Worm (Caenorhabditis elegans) whole organism, late embryonic: Measurements from ENCODE around the gene W06E11.1.

Source experiments
- C08G9.2 ChIP-seq: sonication (generic microtip); optimal IDR thresholded peaks from 2 replicates; lab custom pipeline; 2016; ENCODE audit warnings: mild to moderate bottlenecking, missing genetic modification characterization, moderate library complexity, missing compliant biosample characterization
- K09A11.1 ChIP-seq: sonication (generic microtip); optimal IDR thresholded peaks from 2 replicates; lab custom pipeline; 2017; ENCODE audit warnings: antibody characterized with exemption, mild to moderate bottlenecking, missing genetic modification characterization, missing compliant biosample characterization; ENCODE audit not compliant: insufficient read depth
- T23F11.4 ChIP-seq: fragments of 200-800 bp; sonication (Bioruptor generic); optimal IDR thresholded peaks from 2 replicates; lab custom pipeline; 2018; ENCODE audit warnings: mild to moderate bottlenecking, missing genetic modification characterization, missing compliant biosample characterization
- ahr-1 ChIP-seq: sonication (generic microtip); optimal IDR thresholded peaks from 2 replicates; lab custom pipeline; 2016; ENCODE audit warnings: missing genetic modification characterization, missing compliant biosample characterization
- ceh-14 ChIP-seq: sonication (generic microtip); optimal IDR thresholded peaks from 2 replicates; lab custom pipeline; 2016; ENCODE audit warnings: missing genotype, missing genetic modification characterization, missing compliant biosample characterization
- ceh-19 ChIP-seq: fragments of 200-800 bp; sonication (Bioruptor generic); optimal IDR thresholded peaks from 2 replicates; lab custom pipeline; 2018; ENCODE audit warnings: mild to moderate bottlenecking, missing genetic modification characterization, missing compliant biosample characterization
- ceh-22 ChIP-seq: sonication (generic microtip); optimal IDR thresholded peaks from 2 replicates; lab custom pipeline; 2017; ENCODE audit warnings: missing biosample characterization, missing genetic modification characterization
- ceh-24 ChIP-seq: sonication (generic microtip); optimal IDR thresholded peaks from 2 replicates; lab custom pipeline; 2016; ENCODE audit warnings: mild to moderate bottlenecking, missing genetic modification characterization, missing compliant biosample characterization
- ceh-30 ChIP-seq: fragments of 150-350 bp; optimal IDR thresholded peaks from 2 replicates; lab custom pipeline; 2014; ENCODE audit warnings: missing biosample characterization, missing genetic modification characterization
- ceh-34 ChIP-seq: sonication (generic microtip); optimal IDR thresholded peaks from 2 replicates; lab custom pipeline; 2016; ENCODE audit warnings: mild to moderate bottlenecking, missing genetic modification characterization, missing compliant biosample characterization
- ceh-45 ChIP-seq: fragments of 200-800 bp; sonication (Bioruptor generic); IDR thresholded peaks from 2 replicates; pipeline ENCODE4 v1.3.6; 2022; ENCODE audit warnings: missing genetic modification reagents, missing genetic modification characterization, missing compliant biosample characterization
- ceh-9 ChIP-seq: sonication (generic microtip); optimal IDR thresholded peaks from 2 replicates; lab custom pipeline; 2016; ENCODE audit warnings: mild to moderate bottlenecking, missing genetic modification characterization, inconsistent platforms, missing compliant biosample characterization
- dmd-4 ChIP-seq: sonication (generic microtip); optimal IDR thresholded peaks from 2 replicates; lab custom pipeline; 2016; ENCODE audit warnings: borderline replicate concordance, missing genetic modification characterization, missing compliant biosample characterization
- dve-1 ChIP-seq: sonication (generic microtip); optimal IDR thresholded peaks from 2 replicates; lab custom pipeline; 2017; ENCODE audit warnings: antibody characterized with exemption, mild to moderate bottlenecking, missing genetic modification characterization, missing compliant biosample characterization
- elt-2 ChIP-seq: sonication (generic microtip); optimal IDR thresholded peaks from 2 replicates; lab custom pipeline; 2016; ENCODE audit warnings: missing genetic modification reagents, missing genetic modification characterization, missing compliant biosample characterization
- elt-4 ChIP-seq: sonication (generic microtip); optimal IDR thresholded peaks from 2 replicates; lab custom pipeline; 2016; ENCODE audit warnings: missing genetic modification characterization, missing compliant biosample characterization
- ets-4 ChIP-seq: sonication (generic microtip); optimal IDR thresholded peaks from 2 replicates; lab custom pipeline; 2016; ENCODE audit warnings: missing genetic modification characterization, missing compliant biosample characterization
- eyg-1 ChIP-seq: sonication (generic microtip); optimal IDR thresholded peaks from 2 replicates; lab custom pipeline; 2016; ENCODE audit warnings: missing genotype, missing genetic modification characterization, missing compliant biosample characterization
- fkh-10 ChIP-seq: fragments of 150-350 bp; optimal IDR thresholded peaks from 2 replicates; lab custom pipeline; 2014; ENCODE audit warnings: missing biosample characterization, missing genetic modification reagents, missing genetic modification characterization
- gmeb-2 ChIP-seq: sonication (generic microtip); optimal IDR thresholded peaks from 2 replicates; lab custom pipeline; 2016; ENCODE audit warnings: missing genetic modification characterization, inconsistent platforms, missing compliant biosample characterization
- hlh-13 ChIP-seq: fragments of 200-800 bp; sonication (Bioruptor generic); optimal IDR thresholded peaks from 2 replicates; lab custom pipeline; 2018; ENCODE audit warnings: mild to moderate bottlenecking, missing genetic modification characterization, missing compliant biosample characterization
- hlh-15 ChIP-seq: sonication (generic microtip); optimal IDR thresholded peaks from 2 replicates; lab custom pipeline; 2016; ENCODE audit warnings: missing genetic modification characterization, missing compliant biosample characterization
- hlh-8 ChIP-seq: sonication (generic microtip); optimal IDR thresholded peaks from 2 replicates; lab custom pipeline; 2016; ENCODE audit warnings: missing genotype, missing genetic modification characterization, missing compliant biosample characterization
- lim-6 ChIP-seq: sonication (generic microtip); optimal IDR thresholded peaks from 2 replicates; lab custom pipeline; 2016; ENCODE audit warnings: missing genetic modification characterization, missing compliant biosample characterization
- lin-11 ChIP-seq: fragments of 200-800 bp; sonication (Bioruptor generic); optimal IDR thresholded peaks from 2 replicates; lab custom pipeline; 2018; ENCODE audit warnings: mild to moderate bottlenecking, missing genetic modification characterization, missing compliant biosample characterization
- madf-2 ChIP-seq: sonication (generic microtip); optimal IDR thresholded peaks from 2 replicates; lab custom pipeline; 2017; ENCODE audit warnings: missing genetic modification characterization, missing compliant biosample characterization
- mec-3 ChIP-seq: sonication (generic microtip); optimal IDR thresholded peaks from 2 replicates; lab custom pipeline; 2016; ENCODE audit warnings: borderline replicate concordance, missing genetic modification characterization, missing compliant biosample characterization
- npax-4 ChIP-seq: sonication (generic microtip); optimal IDR thresholded peaks from 2 replicates; lab custom pipeline; 2016; ENCODE audit warnings: missing genetic modification characterization, missing compliant biosample characterization
- odd-2 ChIP-seq: sonication (generic microtip); optimal IDR thresholded peaks from 2 replicates; lab custom pipeline; 2017; ENCODE audit warnings: antibody characterized with exemption, mild to moderate bottlenecking, missing genetic modification characterization, missing compliant biosample characterization
- pag-3 ChIP-seq: sonication (generic microtip); optimal IDR thresholded peaks from 2 replicates; lab custom pipeline; 2016; ENCODE audit warnings: missing compliant biosample characterization, missing genetic modification characterization, borderline replicate concordance
- pat-9 ChIP-seq: fragments of 200-800 bp; sonication (Bioruptor generic); optimal IDR thresholded peaks from 2 replicates; lab custom pipeline; 2018; ENCODE audit warnings: mild to moderate bottlenecking, missing genetic modification characterization, moderate library complexity, missing compliant biosample characterization
- pax-1 ChIP-seq: fragments of 150-350 bp; optimal IDR thresholded peaks from 2 replicates; lab custom pipeline; 2014; ENCODE audit warnings: missing biosample characterization, missing genetic modification characterization
- pha-4 ChIP-seq: fragments of 150-350 bp; optimal IDR thresholded peaks from 2 replicates; lab custom pipeline; 2018; ENCODE audit warnings: missing biosample characterization, missing genetic modification reagents, missing genetic modification characterization
- pqm-1 ChIP-seq: sonication (generic microtip); optimal IDR thresholded peaks from 2 replicates; lab custom pipeline; 2016; ENCODE audit warnings: missing genetic modification characterization, missing compliant biosample characterization
- pros-1 ChIP-seq: fragments of 150-350 bp; optimal IDR thresholded peaks from 2 replicates; lab custom pipeline; 2014; ENCODE audit warnings: missing biosample characterization, missing genetic modification reagents, missing genetic modification characterization
- sdc-2 ChIP-seq: sonication (generic microtip); optimal IDR thresholded peaks from 2 replicates; lab custom pipeline; 2016; ENCODE audit warnings: missing genotype, missing genetic modification characterization, missing compliant biosample characterization
- tbx-2 ChIP-seq: sonication (generic microtip); optimal IDR thresholded peaks from 2 replicates; lab custom pipeline; 2016; ENCODE audit warnings: missing genetic modification characterization, missing compliant biosample characterization
- tbx-7 ChIP-seq: sonication (generic microtip); optimal IDR thresholded peaks from 2 replicates; lab custom pipeline; 2016; ENCODE audit warnings: missing genotype, missing genetic modification characterization, missing compliant biosample characterization
- unc-3 ChIP-seq, 2 experiments: fragments of 200-800 bp in 1 of 2; sonication (Bioruptor generic) in 1 of 2; sonication (generic microtip) in 1 of 2; conservative IDR thresholded peaks in 1 of 2; optimal IDR thresholded peaks in 1 of 2; 2 replicates each; pipeline versions ENCODE4 v1.3.6 to Lab custom; 2016 to 2022; ENCODE audit warnings: missing compliant biosample characterization in 2 of 2, missing genetic modification characterization in 2 of 2, missing genetic modification reagents in 1 of 2
- unc-55 ChIP-seq: sonication (generic microtip); optimal IDR thresholded peaks from 2 replicates; lab custom pipeline; 2017; ENCODE audit warnings: missing biosample characterization, missing genetic modification reagents, missing genetic modification characterization
- unc-86 ChIP-seq: sonication (generic microtip); optimal IDR thresholded peaks from 2 replicates; lab custom pipeline; 2016; ENCODE audit warnings: missing genetic modification characterization, missing compliant biosample characterization
- zip-5 ChIP-seq: sonication (generic microtip); optimal IDR thresholded peaks from 2 replicates; lab custom pipeline; 2016; ENCODE audit warnings: missing genetic modification characterization, missing compliant biosample characterization
- ztf-16 ChIP-seq: sonication (generic microtip); optimal IDR thresholded peaks from 2 replicates; lab custom pipeline; 2017; ENCODE audit warnings: missing genetic modification characterization, missing compliant biosample characterization

Gene W06E11.1

ce11 chrIII:640198-640803 lies 1.6 kb upstream of the W06E11.1 start, which contains the start of the genes tag-266 and tag-267 (continued):
- TF ChIP-seq zip-5 (tag; lab: Kevin White, UChicago) (peak; percentile 98), gmeb-2 (tag; lab: Kevin White, UChicago) (peak; percentile 37), pat-9 (no peak), T23F11.4 (GFP tag; lab: Kevin White, UChicago) (peak; percentile 2), tbx-7 (tag; lab: Kevin White, UChicago) (peak; percentile 87), eyg-1 (tag; lab: Kevin White, UChicago) (peak; percentile 61), K09A11.1 (no peak), pros-1 (tag; lab: Kevin White, UChicago) (no peak), ceh-45 (GFP tag; lab: Robert Waterston, UW) (no peak), tbx-2 (tag; lab: Kevin White, UChicago) (peak; percentile 92), ztf-16 (peak; percentile 78), lin-11 (tag; lab: Kevin White, UChicago) (no peak), lim-6 (tag; lab: Kevin White, UChicago) (peak; percentile 76), ceh-30 (no peak), pha-4 (tag; lab: Kevin White, UChicago) (no peak), hlh-8 (tag; lab: Kevin White, UChicago) (peak; percentile 96), sdc-2 (tag; lab: Kevin White, UChicago) (peak; percentile 17), hlh-13 (GFP tag; lab: Kevin White, UChicago) (no peak), pag-3 (tag; lab: Kevin White, UChicago) (peak; percentile 22), madf-2 (tag; lab: Kevin White, UChicago) (peak; percentile 34), elt-2 (tag; lab: Kevin White, UChicago) (peak; percentile 94), unc-55 (GFP tag; lab: Kevin White, UChicago) (no peak), pqm-1 (tag; lab: Kevin White, UChicago) (peak; percentile 95), dmd-4 (no peak), unc-3 (GFP tag; conservative IDR thresholded peaks at IDR 0.05; lab: Robert Waterston, UW) (peak; percentile 56; the same call in 1 of the 2 replicates), unc-3 (tag; optimal IDR thresholded peaks at IDR 0.05; lab: Kevin White, UChicago) (peak; percentile 93), ceh-14 (tag; lab: Kevin White, UChicago) (peak; percentile 87), pax-1 (no peak), ets-4 (peak; percentile 89), npax-4 (tag; lab: Kevin White, UChicago) (peak; percentile 21), C08G9.2 (peak; percentile 84), fkh-10 (GFP tag; lab: Kevin White, UChicago) (no peak), elt-4 (tag; lab: Kevin White, UChicago) (no peak), mec-3 (tag; lab: Kevin White, UChicago) (peak; percentile 25), ahr-1 (tag; lab: Kevin White, UChicago) (peak; percentile 94), ceh-24 (tag; lab: Kevin White, UChicago) (peak; percentile 42), odd-2 (tag; lab: Kevin White, UChicago) (no peak), ceh-22 (tag; lab: Kevin White, UChicago) (no peak), dve-1 (tag; lab: Kevin White, UChicago) (no peak), ceh-9 (tag; lab: Kevin White, UChicago) (no peak), ceh-34 (tag; lab: Kevin White, UChicago) (peak; percentile 69), unc-86 (tag; lab: Kevin White, UChicago) (peak; percentile 89)

- TF ChIP-seq ceh-30 (no peak), hlh-15 (no peak), zip-5 (tag; lab: Kevin White, UChicago) (no peak), ceh-19 (no peak)
These were observed 2.8 kb downstream of the W06E11.1 start for ce11 chrIII:644660-645059.
